Fruit fly (Drosophila melanogaster): ENCODE data around the gene CG3699.

CG3699 gene

dm6 chrX:935049-935900 lies 12.0 kb downstream of the CG3699 start, which contains the start of gene TRAM:
Gene TRAM (plus strand): TSS chrX:935232.
- TF ChIP-seq psq (optimal IDR thresholded peaks at IDR 0.05) (no peak), ttk (optimal IDR thresholded peaks at IDR 0.05) (no peak), insv (optimal IDR thresholded peaks at IDR 0.05) (no peak)

DNA sequence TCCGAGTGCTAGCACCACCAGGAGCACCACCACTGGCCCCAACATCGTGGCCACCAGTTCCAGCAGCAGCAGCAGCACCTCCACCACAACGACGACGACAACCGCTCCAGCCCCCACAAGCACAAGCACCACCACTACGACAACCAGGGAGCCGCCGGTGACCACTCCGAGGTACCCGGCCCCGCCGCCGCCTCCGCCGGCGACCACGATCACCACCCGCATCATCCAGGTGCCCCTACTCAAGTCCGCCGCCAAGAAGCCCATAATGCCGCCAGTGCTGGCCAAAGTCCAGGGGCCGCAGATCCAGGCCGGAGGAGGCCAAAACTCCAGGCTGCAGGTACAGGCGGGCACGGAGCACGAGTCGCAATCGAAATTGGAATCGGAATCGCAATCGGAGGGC lies 13.3 kb downstream of the CG3699 start:
- TF ChIP-seq Myc (optimal IDR thresholded peaks at IDR 0.05) (no peak), psq (optimal IDR thresholded peaks at IDR 0.05) (no peak), Sin3A (optimal IDR thresholded peaks at IDR 0.05) (no peak), h (optimal IDR thresholded peaks at IDR 0.05) (no peak), ttk (optimal IDR thresholded peaks at IDR 0.05) (no peak), insv (optimal IDR thresholded peaks at IDR 0.05) (no peak)

- no peak for TF ChIP-seq insv (optimal IDR thresholded peaks at IDR 0.05)
- no peak for TF ChIP-seq h (optimal IDR thresholded peaks at IDR 0.05)
- no peak for TF ChIP-seq Sin3A (optimal IDR thresholded peaks at IDR 0.05)
- TF ChIP-seq Myc (optimal IDR thresholded peaks at IDR 0.05), result no peak
- TF ChIP-seq psq (optimal IDR thresholded peaks at IDR 0.05), result no peak
- TF ChIP-seq ttk (optimal IDR thresholded peaks at IDR 0.05), result no peak
Measured at dm6 chrX:932859-933258, 14.4 kb downstream of the CG3699 start.

dm6 chrX:932166-932565 lies 15.1 kb downstream of the CG3699 start, which contains the start of the genes CG32815 and CG3706:
Gene CG32815 (plus strand): TSS chrX:932466.
Gene CG3706 (minus strand): TSS chrX:932475.
- TF ChIP-seq insv (optimal IDR thresholded peaks at IDR 0.05) (no peak), psq (optimal IDR thresholded peaks at IDR 0.05) (no peak), Myc (optimal IDR thresholded peaks at IDR 0.05) (no peak), ttk (optimal IDR thresholded peaks at IDR 0.05) (no peak), Sin3A (optimal IDR thresholded peaks at IDR 0.05) (no peak)

dm6 chrX:930048-930800 lies 17.1 kb downstream of the CG3699 start, which contains the start of gene CG3708:
Gene CG3708 (minus strand): TSS chrX:930098.
- TF ChIP-seq psq (optimal IDR thresholded peaks at IDR 0.05), result no peak
- no peak for TF ChIP-seq ttk (optimal IDR thresholded peaks at IDR 0.05)
- TF ChIP-seq insv (optimal IDR thresholded peaks at IDR 0.05), result no peak
- no peak for TF ChIP-seq Myc (optimal IDR thresholded peaks at IDR 0.05)
- TF ChIP-seq h (optimal IDR thresholded peaks at IDR 0.05), result no peak
- TF ChIP-seq Sin3A (optimal IDR thresholded peaks at IDR 0.05), result no peak

dm6 chrX:927863-928257 lies 19.4 kb downstream of the CG3699 start, which contains the start of the genes CG43867 and MED22:
Gene CG43867 (minus strand): TSS chrX:927975.
Gene MED22 (plus strand): TSS chrX:928139.
- TF ChIP-seq h (optimal IDR thresholded peaks at IDR 0.05) (no peak), insv (optimal IDR thresholded peaks at IDR 0.05) (no peak), Sin3A (optimal IDR thresholded peaks at IDR 0.05) (no peak), psq (optimal IDR thresholded peaks at IDR 0.05) (no peak), Myc (optimal IDR thresholded peaks at IDR 0.05) (no peak), ttk (optimal IDR thresholded peaks at IDR 0.05) (no peak)

DNA sequence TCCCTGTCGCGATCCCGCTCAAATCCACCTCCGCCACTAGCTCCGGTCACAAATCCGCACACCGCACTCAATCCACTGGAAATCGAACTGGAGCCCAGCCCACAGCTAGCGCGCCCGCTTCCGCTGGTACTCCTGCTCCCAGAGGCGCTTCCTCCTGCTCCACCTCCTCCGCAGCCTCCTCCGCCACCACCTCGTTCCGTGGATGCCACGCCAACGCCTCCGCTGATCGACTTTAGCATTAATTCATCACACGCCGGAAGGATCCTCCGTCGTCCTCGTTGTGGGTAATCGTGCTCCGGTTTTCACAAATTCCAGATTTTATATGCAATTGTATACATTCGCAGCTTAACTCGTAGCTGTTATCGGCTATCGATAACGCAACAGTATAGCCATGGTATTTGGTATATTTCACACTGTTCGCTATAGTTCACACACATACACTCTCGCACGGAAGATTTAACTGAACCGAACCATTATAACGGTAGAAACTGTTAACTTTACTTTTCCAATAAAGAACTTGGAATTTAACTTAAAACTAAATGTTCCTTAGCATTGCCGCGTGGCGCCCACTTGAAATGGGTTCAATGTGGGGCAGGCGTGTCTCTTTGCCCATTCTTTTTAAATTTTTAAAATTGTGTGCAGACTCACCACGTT lies 20.0 kb downstream of the CG3699 start, which contains the start of gene Lztr1:
TSS of gene Lztr1 (minus strand) at position 374 of the 654 bp plus-strand sequence.
- TF ChIP-seq ttk (optimal IDR thresholded peaks at IDR 0.05) (no peak), insv (optimal IDR thresholded peaks at IDR 0.05) (no peak), h (optimal IDR thresholded peaks at IDR 0.05) (no peak), psq (optimal IDR thresholded peaks at IDR 0.05) (no peak), Sin3A (optimal IDR thresholded peaks at IDR 0.05) (no peak), Myc (optimal IDR thresholded peaks at IDR 0.05) (no peak)

- TF ChIP-seq insv (optimal IDR thresholded peaks at IDR 0.05) (no peak), h (optimal IDR thresholded peaks at IDR 0.05) (no peak), Myc (optimal IDR thresholded peaks at IDR 0.05) (no peak), ttk (optimal IDR thresholded peaks at IDR 0.05) (no peak), psq (optimal IDR thresholded peaks at IDR 0.05) (no peak), Sin3A (optimal IDR thresholded peaks at IDR 0.05) (no peak)
Measured at dm6 chrX:921359-921758, 25.9 kb downstream of the CG3699 start.

DNA sequence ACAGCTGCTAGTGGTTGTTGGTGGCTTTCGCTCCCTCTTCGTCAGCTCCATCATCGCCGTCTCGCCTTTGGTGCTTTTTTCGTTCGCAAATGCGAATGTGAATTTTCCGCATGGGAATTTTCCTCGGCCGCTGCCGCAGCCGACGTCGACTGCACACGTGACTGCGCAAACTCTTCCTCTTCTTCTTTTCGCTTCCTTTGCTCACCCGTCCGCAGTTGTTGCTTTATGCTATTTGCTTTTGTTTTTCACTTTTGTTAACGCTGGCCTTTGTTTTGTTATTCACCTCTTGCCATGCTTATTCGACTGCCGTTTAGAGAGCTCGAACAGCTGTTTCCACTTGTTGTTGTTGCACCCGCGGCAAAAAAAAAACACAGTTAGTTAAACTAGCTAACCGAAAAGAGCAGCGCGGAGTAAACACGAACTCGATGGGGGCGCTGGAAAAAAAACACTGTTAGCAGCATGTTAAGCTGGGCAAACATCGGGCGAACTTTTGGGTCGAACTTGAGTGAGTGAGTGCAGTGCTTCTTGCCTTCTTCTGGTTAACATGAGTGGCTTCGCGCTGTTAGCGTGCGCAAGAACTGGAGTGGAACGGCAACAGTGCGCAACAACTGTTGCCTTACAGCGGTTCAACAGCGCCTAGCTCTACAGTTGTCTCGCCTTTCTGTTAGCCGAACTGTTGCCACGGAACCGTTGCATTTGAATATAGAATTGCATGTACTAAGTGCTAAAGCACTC lies 38.4 kb downstream of the CG3699 start:
- no peak for TF ChIP-seq ttk (optimal IDR thresholded peaks at IDR 0.05)
- TF ChIP-seq psq (optimal IDR thresholded peaks at IDR 0.05), result no peak
- no peak for TF ChIP-seq Sin3A (optimal IDR thresholded peaks at IDR 0.05)
- TF ChIP-seq insv (optimal IDR thresholded peaks at IDR 0.05), result no peak
- no peak for TF ChIP-seq Myc (optimal IDR thresholded peaks at IDR 0.05)
- TF ChIP-seq h (optimal IDR thresholded peaks at IDR 0.05), result no peak

DNA sequence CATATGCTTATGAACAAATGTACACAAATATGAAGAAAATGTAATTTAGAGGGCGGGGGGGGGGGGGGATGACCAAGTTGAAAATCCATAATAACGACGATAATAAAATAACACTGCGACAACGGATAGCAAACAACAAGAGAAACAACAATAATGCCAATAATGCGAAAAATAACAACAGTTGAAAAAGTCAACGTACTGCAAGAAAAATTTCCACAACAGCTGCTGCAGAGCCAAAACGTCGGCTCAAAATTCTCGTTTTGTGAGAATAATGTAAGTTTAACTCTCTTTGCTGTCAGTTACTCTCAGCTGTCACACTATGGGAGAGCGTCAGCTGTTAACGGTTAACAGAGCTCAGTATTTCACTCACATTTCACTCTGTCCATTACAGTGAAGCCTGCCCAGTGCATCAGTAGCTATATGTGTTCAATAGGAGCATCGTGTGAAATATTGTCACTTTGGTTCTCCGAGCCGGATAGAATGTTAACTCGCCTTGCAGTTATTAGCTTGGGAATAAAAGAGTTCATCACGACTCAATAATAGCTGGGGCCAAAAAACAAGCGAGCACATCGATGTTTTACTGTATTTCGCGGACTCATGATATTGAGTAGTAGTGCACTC lies 46.5 kb downstream of the CG3699 start:
- TF ChIP-seq psq (optimal IDR thresholded peaks at IDR 0.05) (no peak), insv (optimal IDR thresholded peaks at IDR 0.05) (no peak), Myc (optimal IDR thresholded peaks at IDR 0.05) (no peak), ttk (optimal IDR thresholded peaks at IDR 0.05) (no peak), h (optimal IDR thresholded peaks at IDR 0.05) (no peak), Sin3A (optimal IDR thresholded peaks at IDR 0.05) (no peak)

Measured in Kc167 (cell line).